Worm (Caenorhabditis elegans) whole organism, L2 larva: Measurements from ENCODE around the gene F58A6.2.

Experiments used
- lin-13 ChIP-seq: fragments of 150-350 bp; optimal IDR thresholded peaks from 2 replicates; lab custom pipeline; 2014; ENCODE audit warnings: missing biosample characterization, missing genetic modification reagents, missing genetic modification characterization
- lin-39 ChIP-seq: fragments of 150-350 bp; optimal IDR thresholded peaks from 2 replicates; lab custom pipeline; 2014; ENCODE audit warnings: missing biosample characterization, missing genetic modification reagents, missing genetic modification characterization
- lsy-2 ChIP-seq, 2 experiments: fragments of 150-350 bp in 1 of 2; sonication (generic microtip) in 1 of 2; optimal IDR thresholded peaks; 2 replicates each; lab custom pipeline; 2014 to 2017; ENCODE audit warnings: missing biosample characterization in 2 of 2, missing genetic modification characterization in 2 of 2
- unc-39 ChIP-seq: fragments of 150-350 bp; optimal IDR thresholded peaks from 2 replicates; lab custom pipeline; 2014; ENCODE audit warnings: missing biosample characterization, missing genetic modification characterization
- unc-62 ChIP-seq: fragments of 150-350 bp; optimal IDR thresholded peaks from 2 replicates; lab custom pipeline; 2014; ENCODE audit warnings: missing biosample characterization, missing genetic modification reagents, missing genetic modification characterization

DNA sequence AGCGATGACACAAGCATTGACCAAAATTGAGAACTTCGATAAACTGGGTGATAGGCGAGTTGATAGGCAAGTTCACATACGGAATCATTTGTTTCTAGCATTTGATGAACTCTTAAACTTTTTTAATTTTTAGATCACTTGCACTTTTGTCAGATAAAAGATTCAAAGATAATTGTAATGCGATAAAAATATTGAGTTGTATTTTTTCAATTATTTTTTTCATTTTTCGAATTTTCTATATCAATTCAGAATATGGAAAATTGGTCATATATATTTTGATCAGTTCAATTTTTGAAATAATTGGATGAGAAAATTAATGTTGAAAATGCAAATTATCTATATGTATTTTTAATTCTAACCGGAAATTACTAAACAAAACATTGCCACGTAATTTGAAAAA is 30.2 kb downstream of the F58A6.2 start, which contains the start of gene srb-3:
- TF ChIP-seq lsy-2 (tag; optimal IDR thresholded peaks at IDR 0.05; lab: Kevin White, UChicago) (no peak), lin-13 (GFP tag; lab: Kevin White, UChicago) (no peak), unc-39 (tag; lab: Kevin White, UChicago) (no peak), lin-39 (no peak), unc-62 (no peak)
